Worm (Caenorhabditis elegans): ENCODE data around the gene C07D10.6.

- TF ChIP-seq ama-1 (optimal IDR thresholded peaks at IDR 0.05) (no peak), pes-1 (GFP tag; IDR thresholded peaks at IDR 0.05) (no peak), hnd-1 (tag; optimal IDR thresholded peaks at IDR 0.05) (no peak), flt-1 (GFP tag; IDR thresholded peaks at IDR 0.05) (no peak), tra-4 (tag; optimal IDR thresholded peaks at IDR 0.05) (no peak), ceh-13 (GFP tag; optimal IDR thresholded peaks at IDR 0.05) (no peak), tbx-37 (GFP tag; conservative IDR thresholded peaks at IDR 0.05) (no peak), aly-1 (tag; optimal IDR thresholded peaks at IDR 0.05) (no peak), hmg-4 (GFP tag; optimal IDR thresholded peaks at IDR 0.05) (no peak), ceh-36 (tag; optimal IDR thresholded peaks at IDR 0.05) (no peak)
These were observed at the start of gene C07D10.6 for ce11 chrII:7379021-7379420.

Measured in whole organism, early embryonic.